Worm (Caenorhabditis elegans): Measurements from ENCODE around the gene ttr-16.
A peak's percentile ranks its signal among the peaks of the same experiment; 100 is the strongest.

The ttr-16 gene

DNA sequence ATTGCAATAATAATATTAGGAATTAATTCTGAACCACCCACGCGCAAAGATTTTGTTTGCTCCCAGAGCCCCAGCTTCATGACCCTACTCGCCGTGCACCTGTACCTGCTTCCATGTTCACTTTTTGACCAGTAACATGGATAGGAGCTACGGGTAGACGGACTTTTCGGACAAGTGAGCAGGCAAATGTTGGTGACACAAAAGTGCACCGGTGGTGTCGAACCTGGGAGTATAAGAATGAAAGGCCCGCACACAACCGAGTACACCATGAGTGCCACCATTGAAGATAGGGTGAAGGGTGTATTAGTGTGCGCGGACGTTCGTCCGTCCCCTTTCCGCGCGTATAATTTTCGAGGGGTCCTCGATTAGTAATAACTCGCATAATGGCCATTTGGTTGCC lies 38.0 kb downstream of the ttr-16 start:
- TF ChIP-seq B0310.2 (tag; optimal IDR thresholded peaks at IDR 0.05) (peak; percentile 99), aly-1 (tag; optimal IDR thresholded peaks at IDR 0.05) (peak; percentile 100), flt-1 (GFP tag; IDR thresholded peaks at IDR 0.05) (peak; percentile 100), ets-7 (tag; optimal IDR thresholded peaks at IDR 0.05) (peak; percentile 96), hmg-4 (GFP tag; optimal IDR thresholded peaks at IDR 0.05) (peak; percentile 100), hnd-1 (tag; optimal IDR thresholded peaks at IDR 0.05) (peak; percentile 96), ceh-13 (GFP tag; optimal IDR thresholded peaks at IDR 0.05) (peak; percentile 98), tbx-37 (GFP tag; conservative IDR thresholded peaks at IDR 0.05) (peak; percentile 99), sea-1 (GFP tag; conservative IDR thresholded peaks at IDR 0.05) (peak; percentile 99), tra-4 (tag; optimal IDR thresholded peaks at IDR 0.05) (peak; percentile 99), tbx-11 (GFP tag; IDR thresholded peaks at IDR 0.05) (peak; percentile 99), scrt-1 (GFP tag; IDR thresholded peaks at IDR 0.05) (peak; percentile 99), F13C5.2 (tag; optimal IDR thresholded peaks at IDR 0.05) (peak; percentile 99), pes-1 (GFP tag; IDR thresholded peaks at IDR 0.05) (peak; percentile 99), hmbx-1 (tag; optimal IDR thresholded peaks at IDR 0.05) (peak; percentile 93), ama-1 (optimal IDR thresholded peaks at IDR 0.05) (peak; percentile 92), ceh-36 (tag; optimal IDR thresholded peaks at IDR 0.05) (peak; percentile 98)

DNA sequence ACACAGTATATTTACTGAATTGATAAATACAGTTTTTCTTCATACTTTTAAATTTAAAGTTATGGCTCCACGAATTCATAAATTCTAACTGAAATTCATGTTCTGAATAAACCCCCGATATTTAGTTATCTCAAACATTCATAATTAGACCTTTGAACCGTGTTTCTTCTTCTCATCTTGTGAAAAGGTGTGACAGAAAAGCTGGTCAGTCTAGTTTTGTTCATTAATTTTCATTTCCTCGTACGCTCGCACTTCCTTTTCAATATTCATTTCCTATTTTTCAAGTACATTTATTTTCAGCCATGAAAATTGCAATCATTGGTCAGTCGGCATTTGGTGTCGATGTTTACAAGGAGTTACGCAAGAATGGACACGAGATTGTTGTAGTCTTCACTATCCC lies 41.6 kb downstream of the ttr-16 start, which contains the start of gene alh-3:
Gene alh-3, plus strand, starts transcription at position 301 of the 400 bp plus-strand sequence.
- no peak for TF ChIP-seq aly-1 (tag; optimal IDR thresholded peaks at IDR 0.05)
- no peak for TF ChIP-seq hnd-1 (tag; optimal IDR thresholded peaks at IDR 0.05)
- no peak for TF ChIP-seq ceh-13 (GFP tag; optimal IDR thresholded peaks at IDR 0.05)
- TF ChIP-seq tra-4 (tag; optimal IDR thresholded peaks at IDR 0.05), result no peak
- no peak for TF ChIP-seq ets-7 (tag; optimal IDR thresholded peaks at IDR 0.05)
- no peak for TF ChIP-seq ceh-36 (tag; optimal IDR thresholded peaks at IDR 0.05)
- TF ChIP-seq pes-1 (GFP tag; IDR thresholded peaks at IDR 0.05), result no peak
- TF ChIP-seq sea-1 (GFP tag; conservative IDR thresholded peaks at IDR 0.05), result no peak
- TF ChIP-seq ama-1 (optimal IDR thresholded peaks at IDR 0.05), result no peak
- TF ChIP-seq F13C5.2 (tag; optimal IDR thresholded peaks at IDR 0.05), result no peak
- no peak for TF ChIP-seq B0310.2 (tag; optimal IDR thresholded peaks at IDR 0.05)
- TF ChIP-seq flt-1 (GFP tag; IDR thresholded peaks at IDR 0.05), result no peak
- no peak for TF ChIP-seq scrt-1 (GFP tag; IDR thresholded peaks at IDR 0.05)
- TF ChIP-seq tbx-37 (GFP tag; conservative IDR thresholded peaks at IDR 0.05), result no peak
- TF ChIP-seq hmg-4 (GFP tag; optimal IDR thresholded peaks at IDR 0.05), result no peak
- no peak for TF ChIP-seq hmbx-1 (tag; optimal IDR thresholded peaks at IDR 0.05)

ce11 chrIV:11021512-11022268 lies 42.2 kb downstream of the ttr-16 start, which contains the start of gene mogs-1:
TSS of gene mogs-1 (minus strand) at chrIV:11021928.
- TF ChIP-seq tbx-37 (GFP tag; conservative IDR thresholded peaks at IDR 0.05) (no peak), tra-4 (tag; optimal IDR thresholded peaks at IDR 0.05) (no peak), aly-1 (tag; optimal IDR thresholded peaks at IDR 0.05) (no peak), hnd-1 (tag; optimal IDR thresholded peaks at IDR 0.05) (no peak), ama-1 (optimal IDR thresholded peaks at IDR 0.05) (no peak), tbx-11 (GFP tag; IDR thresholded peaks at IDR 0.05) (no peak), ceh-13 (GFP tag; optimal IDR thresholded peaks at IDR 0.05) (no peak), scrt-1 (GFP tag; IDR thresholded peaks at IDR 0.05) (no peak), hmbx-1 (tag; optimal IDR thresholded peaks at IDR 0.05) (no peak), ceh-36 (tag; optimal IDR thresholded peaks at IDR 0.05) (no peak)

DNA sequence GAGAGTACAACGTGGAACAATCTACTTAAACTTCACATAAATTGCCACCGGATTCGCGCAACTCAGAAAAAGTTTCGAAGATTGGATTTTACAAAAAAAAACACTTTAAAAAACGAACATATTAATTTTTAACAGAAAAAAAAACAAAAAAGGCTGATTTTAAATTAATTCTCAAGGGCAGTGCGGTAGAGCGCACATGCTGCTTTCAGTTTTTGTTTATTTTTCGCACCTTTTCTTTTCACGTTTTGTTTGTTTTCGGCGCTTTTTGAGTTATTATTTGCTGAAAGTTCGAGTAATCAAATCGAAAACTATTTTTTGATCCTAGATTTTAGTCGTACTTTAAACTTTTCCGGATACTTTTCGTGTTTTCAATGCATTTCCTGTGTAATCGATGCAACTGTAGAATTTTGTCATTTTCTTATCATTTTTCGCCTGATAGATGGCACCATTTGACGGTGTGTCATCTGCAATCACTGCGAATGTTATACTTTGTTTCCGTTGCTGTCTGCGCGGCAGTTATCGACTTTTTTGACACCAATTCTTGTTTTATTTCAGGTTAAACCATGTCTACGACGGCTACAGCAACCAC lies 43.9 kb downstream of the ttr-16 start, which contains the start of gene F13H10.8:
Gene F13H10.8, plus strand, starts transcription at position 556 of the 589 bp plus-strand sequence.
- TF ChIP-seq hmbx-1 (tag; optimal IDR thresholded peaks at IDR 0.05) (no peak), F13C5.2 (tag; optimal IDR thresholded peaks at IDR 0.05) (peak; percentile 12)

- TF ChIP-seq flt-1 (GFP tag; IDR thresholded peaks at IDR 0.05) (no peak), scrt-1 (GFP tag; IDR thresholded peaks at IDR 0.05) (no peak)
Observed at ce11 chrIV:11015881-11016280, 48.1 kb downstream of the ttr-16 start, which contains the start of gene F13H10.3. TSS of gene F13H10.3 (minus strand) at chrIV:11015953.
